Worm (Caenorhabditis elegans): ENCODE data around the gene C17C3.5.

Gene C17C3.5

DNA sequence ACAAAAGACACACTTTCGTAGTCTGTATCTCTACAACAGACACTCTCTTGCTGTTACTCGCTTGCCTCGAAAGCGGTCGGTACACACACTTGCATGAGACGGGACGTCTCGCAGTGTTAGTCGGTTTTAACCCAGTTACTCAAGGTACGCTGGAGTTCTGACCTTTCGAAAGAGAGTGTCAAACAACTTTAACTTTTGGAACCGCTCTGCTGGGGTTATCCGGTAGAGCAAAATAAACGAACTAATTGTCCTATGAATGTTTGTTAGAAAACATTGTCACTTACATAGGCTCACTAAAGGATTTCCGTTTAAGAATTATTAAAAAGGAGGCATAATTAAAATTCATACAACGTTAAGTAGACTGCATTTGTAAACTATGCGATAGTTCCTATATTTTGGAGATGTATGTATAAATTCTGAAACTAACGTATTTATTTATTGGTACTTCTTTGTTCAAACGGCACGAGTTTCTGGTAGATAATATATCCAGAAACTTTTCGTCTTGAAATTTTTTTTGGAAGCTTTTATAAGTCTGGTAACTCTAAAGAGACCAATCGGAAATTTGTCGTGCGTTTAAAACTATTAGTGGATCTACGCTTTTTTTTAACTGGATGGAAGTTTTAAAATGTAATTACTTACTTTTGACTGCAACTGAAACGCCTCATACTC lies 8.0 kb upstream of the C17C3.5 start (continued):
- TF ChIP-seq lin-39 (tag; optimal IDR thresholded peaks at IDR 0.05) (peak; percentile 91), C34F6.9 (tag; optimal IDR thresholded peaks at IDR 0.05) (peak; percentile 99), mab-5 (tag; optimal IDR thresholded peaks at IDR 0.05) (peak; percentile 96), snpc-4 (tag; optimal IDR thresholded peaks at IDR 0.05) (peak; percentile 100), lsy-2 (tag; optimal IDR thresholded peaks at IDR 0.05) (peak; percentile 94 to 97), fos-1 (tag; optimal IDR thresholded peaks at IDR 0.05) (peak; percentile 98)

DNA sequence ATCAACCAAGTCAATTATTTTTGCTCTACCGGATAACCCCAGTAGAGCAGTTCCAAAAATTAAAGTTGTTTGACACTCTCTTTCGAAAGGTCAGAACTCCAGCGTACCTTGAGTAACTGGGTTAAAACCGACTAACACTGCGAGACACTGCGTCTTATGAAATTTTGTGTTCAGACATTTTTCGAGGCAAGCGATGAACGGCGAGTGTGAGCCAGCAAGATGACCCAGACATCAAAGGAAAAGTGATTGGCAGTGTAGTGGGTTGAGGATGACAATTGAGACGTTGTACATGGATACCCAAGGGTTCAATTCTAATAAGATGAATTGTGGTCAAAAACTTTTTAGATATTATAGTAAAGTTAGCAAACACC lies 7.5 kb upstream of the C17C3.5 start:
- TF ChIP-seq aly-2 (tag; optimal IDR thresholded peaks at IDR 0.05) (no peak), peb-1 (tag; optimal IDR thresholded peaks at IDR 0.05) (no peak), ama-1 (optimal IDR thresholded peaks at IDR 0.05) (peak; percentile 93), mdl-1 (tag; optimal IDR thresholded peaks at IDR 0.05) (no peak), sem-4 (tag; optimal IDR thresholded peaks at IDR 0.05) (no peak), lin-11 (tag; optimal IDR thresholded peaks at IDR 0.05) (no peak), crh-2 (tag; optimal IDR thresholded peaks at IDR 0.05) (peak; percentile 60), nhr-129 (tag; optimal IDR thresholded peaks at IDR 0.05) (peak; percentile 89), ztf-11 (tag; optimal IDR thresholded peaks at IDR 0.05) (no peak), nhr-6 (tag; optimal IDR thresholded peaks at IDR 0.05) (peak; percentile 16), lin-39 (tag; optimal IDR thresholded peaks at IDR 0.05) (no peak), nhr-77 (tag; optimal IDR thresholded peaks at IDR 0.05) (peak; percentile 6), ztf-4 (tag; optimal IDR thresholded peaks at IDR 0.05) (no peak), mbf-1 (tag; optimal IDR thresholded peaks at IDR 0.05) (no peak), unc-55 (GFP tag; optimal IDR thresholded peaks at IDR 0.05) (no peak), sma-9 (GFP tag; optimal IDR thresholded peaks at IDR 0.05) (peak; percentile 76), sma-9 (tag; optimal IDR thresholded peaks at IDR 0.05) (no peak), nhr-237 (tag; optimal IDR thresholded peaks at IDR 0.05) (no peak), unc-62 (GFP tag; optimal IDR thresholded peaks at IDR 0.05) (no peak), lsy-2 (tag; optimal IDR thresholded peaks at IDR 0.05) (peak in 1 of 2 experiments; percentile 73), snpc-4 (tag; optimal IDR thresholded peaks at IDR 0.05) (peak; percentile 98), dmd-4 (tag; optimal IDR thresholded peaks at IDR 0.05) (no peak), lin-13 (GFP tag; optimal IDR thresholded peaks at IDR 0.05) (peak; percentile 27), nhr-10 (tag; optimal IDR thresholded peaks at IDR 0.05) (peak; percentile 15), R02D3.7 (tag; optimal IDR thresholded peaks at IDR 0.05) (no peak), nhr-21 (tag; optimal IDR thresholded peaks at IDR 0.05) (peak; percentile 85), sma-3 (GFP tag; optimal IDR thresholded peaks at IDR 0.05) (peak; percentile 66), fos-1 (tag; optimal IDR thresholded peaks at IDR 0.05) (peak; percentile 11), gmeb-1 (tag; optimal IDR thresholded peaks at IDR 0.05) (peak; percentile 66), elt-1 (tag; optimal IDR thresholded peaks at IDR 0.05) (no peak), C34F6.9 (tag; optimal IDR thresholded peaks at IDR 0.05) (no peak)

ce11 chrII:5544764-5545163 lies 6.9 kb upstream of the C17C3.5 start, which contains the start of gene ins-13:
ins-13 (minus strand) TSS chrII:5544864.
- TF ChIP-seq mab-5 (tag; optimal IDR thresholded peaks at IDR 0.05) (no peak), ztf-4 (tag; optimal IDR thresholded peaks at IDR 0.05) (no peak), nhr-237 (tag; optimal IDR thresholded peaks at IDR 0.05) (no peak), mdl-1 (tag; optimal IDR thresholded peaks at IDR 0.05) (no peak), crh-2 (tag; optimal IDR thresholded peaks at IDR 0.05) (no peak), ceh-82 (tag; optimal IDR thresholded peaks at IDR 0.05) (no peak), ZK546.5 (tag; optimal IDR thresholded peaks at IDR 0.05) (no peak), ztf-11 (tag; optimal IDR thresholded peaks at IDR 0.05) (no peak), lin-39 (tag; optimal IDR thresholded peaks at IDR 0.05) (no peak), lin-13 (GFP tag; optimal IDR thresholded peaks at IDR 0.05) (no peak), ama-1 (optimal IDR thresholded peaks at IDR 0.05) (no peak), egl-27 (tag; optimal IDR thresholded peaks at IDR 0.05) (no peak), peb-1 (tag; optimal IDR thresholded peaks at IDR 0.05) (no peak), sem-4 (tag; optimal IDR thresholded peaks at IDR 0.05) (no peak), ztf-1 (GFP tag; conservative IDR thresholded peaks at IDR 0.05) (no peak), unc-62 (GFP tag; optimal IDR thresholded peaks at IDR 0.05) (no peak), zag-1 (tag; optimal IDR thresholded peaks at IDR 0.05) (no peak)

ce11 chrII:5547442-5547894 lies 4.1 kb upstream of the C17C3.5 start, which contains the start of gene acdh-2:
acdh-2 (minus strand) TSS chrII:5547492.
- no peak for TF ChIP-seq nhr-11 (tag; optimal IDR thresholded peaks at IDR 0.05)
- no peak for TF ChIP-seq mab-5 (tag; optimal IDR thresholded peaks at IDR 0.05)
- TF ChIP-seq Y55F3AM.14 (GFP tag; optimal IDR thresholded peaks at IDR 0.05): no peak
- no peak for TF ChIP-seq ama-1 (optimal IDR thresholded peaks at IDR 0.05)
- no peak for TF ChIP-seq zag-1 (tag; optimal IDR thresholded peaks at IDR 0.05)
- no peak for TF ChIP-seq nhr-6 (tag; optimal IDR thresholded peaks at IDR 0.05)
- no peak for TF ChIP-seq unc-62 (GFP tag; optimal IDR thresholded peaks at IDR 0.05)
- TF ChIP-seq F13H6.1 (tag; optimal IDR thresholded peaks at IDR 0.05): no peak
- no peak for TF ChIP-seq nhr-129 (tag; optimal IDR thresholded peaks at IDR 0.05)
- no peak for TF ChIP-seq nhr-10 (tag; optimal IDR thresholded peaks at IDR 0.05)
- TF ChIP-seq ZK546.5 (tag; optimal IDR thresholded peaks at IDR 0.05): no peak
- no peak for TF ChIP-seq ztf-1 (GFP tag; conservative IDR thresholded peaks at IDR 0.05)
